Worm (Caenorhabditis elegans) whole organism, L1 larva: ENCODE data around the gene F08F3.6.
A peak's percentile ranks its signal among the peaks of the same experiment; 100 is the strongest.

Source experiments
- C16A3.4 ChIP-seq: fragments of 150-350 bp; optimal IDR thresholded peaks from 2 replicates; lab custom pipeline; 2014; ENCODE audit warnings: missing biosample characterization, missing genetic modification characterization
- C34B4.2 ChIP-seq: sonication (generic microtip); optimal IDR thresholded peaks from 2 replicates; lab custom pipeline; 2017; ENCODE audit warnings: mild to moderate bottlenecking, missing genetic modification characterization, missing compliant biosample characterization
- aly-2 ChIP-seq: fragments of 150-350 bp; optimal IDR thresholded peaks from 2 replicates; lab custom pipeline; 2014; ENCODE audit warnings: missing biosample characterization, missing genetic modification characterization
- blmp-1 ChIP-seq: fragments of 150-350 bp; optimal IDR thresholded peaks from 2 replicates; lab custom pipeline; 2014; ENCODE audit warnings: missing biosample characterization, missing genetic modification characterization
- ceh-63 ChIP-seq: fragments of 200-800 bp; sonication (Bioruptor generic); optimal IDR thresholded peaks from 2 replicates; lab custom pipeline; 2018; ENCODE audit warnings: mild to moderate bottlenecking, missing genetic modification characterization, missing compliant biosample characterization
- ceh-8 ChIP-seq: fragments of 200-800 bp; sonication (Bioruptor generic); optimal IDR thresholded peaks from 2 replicates; lab custom pipeline; 2018; ENCODE audit warnings: mild to moderate bottlenecking, missing genetic modification characterization, moderate library complexity, missing compliant biosample characterization
- ceh-82 ChIP-seq, 3 experiments: fragments of 150-350 bp in 1 of 3; sonication (generic microtip) in 2 of 3; optimal IDR thresholded peaks; 2 replicates each; lab custom pipeline; 2014 to 2017; ENCODE audit warnings: missing biosample characterization in 3 of 3, missing genetic modification characterization in 3 of 3
- ceh-90 ChIP-seq: sonication (generic microtip); optimal IDR thresholded peaks from 2 replicates; lab custom pipeline; 2016; ENCODE audit warnings: missing genetic modification characterization, missing compliant biosample characterization
- dpl-1 ChIP-seq, 3 experiments: fragments of 150-350 bp in 2 of 3; sonication (generic microtip) in 1 of 3; optimal IDR thresholded peaks; 2 replicates each; lab custom pipeline; 2014 to 2017; ENCODE audit warnings: missing biosample characterization in 3 of 3, missing genetic modification characterization in 3 of 3, missing genetic modification reagents in 3 of 3
- dsc-1 ChIP-seq: sonication (generic microtip); optimal IDR thresholded peaks from 2 replicates; lab custom pipeline; 2016; ENCODE audit warnings: mild to moderate bottlenecking, missing genetic modification characterization, missing compliant biosample characterization
- efl-1 ChIP-seq, 4 experiments: fragments of 150-350 bp; optimal IDR thresholded peaks in 3 of 4; peaks in 1 of 4; 1 replicate in 1 of 4; 2 replicates in 3 of 4; lab custom pipeline; 2014; ENCODE audit warnings: missing biosample characterization in 2 of 4, missing genetic modification characterization in 2 of 4, missing genetic modification reagents in 2 of 4
- egl-13 ChIP-seq: sonication (generic microtip); optimal IDR thresholded peaks from 2 replicates; lab custom pipeline; 2016; ENCODE audit warnings: missing genotype, missing genetic modification reagents, missing genetic modification characterization, missing compliant biosample characterization
- elt-2 ChIP-seq: sonication (generic microtip); optimal IDR thresholded peaks from 2 replicates; lab custom pipeline; 2016; ENCODE audit warnings: missing genetic modification characterization, mild to moderate bottlenecking, inconsistent platforms, missing compliant biosample characterization, missing genetic modification reagents
- ets-5 ChIP-seq: fragments of 200-800 bp; sonication (Bioruptor generic); IDR thresholded peaks from 2 replicates; pipeline ENCODE4 v1.3.6; 2022; ENCODE audit warnings: missing genetic modification characterization, missing compliant biosample characterization
- fkh-4 ChIP-seq: sonication (generic microtip); optimal IDR thresholded peaks from 2 replicates; lab custom pipeline; 2016; ENCODE audit warnings: missing compliant biosample characterization, missing genetic modification characterization, borderline replicate concordance
- fos-1 ChIP-seq: fragments of 150-350 bp; optimal IDR thresholded peaks from 2 replicates; lab custom pipeline; 2014; ENCODE audit warnings: missing biosample characterization, missing genetic modification characterization
- hlh-4 ChIP-seq: sonication (generic microtip); optimal IDR thresholded peaks from 2 replicates; lab custom pipeline; 2016; ENCODE audit warnings: mild to moderate bottlenecking, missing genetic modification characterization, missing compliant biosample characterization
- isw-1 ChIP-seq: fragments of 200-800 bp; sonication (Bioruptor generic); IDR thresholded peaks from 2 replicates; pipeline ENCODE4 v1.3.6; 2022; ENCODE audit warnings: missing genetic modification characterization, missing compliant biosample characterization
- jun-1 ChIP-seq: fragments of 150-350 bp; optimal IDR thresholded peaks from 2 replicates; lab custom pipeline; 2014; ENCODE audit warnings: missing biosample characterization, missing genetic modification reagents, missing genetic modification characterization
- lin-13 ChIP-seq: fragments of 150-350 bp; optimal IDR thresholded peaks from 2 replicates; lab custom pipeline; 2014; ENCODE audit warnings: missing biosample characterization, missing genetic modification reagents, missing genetic modification characterization
- lin-14 ChIP-seq: fragments of 200-800 bp; sonication (Bioruptor generic); optimal IDR thresholded peaks from 2 replicates; lab custom pipeline; 2018; ENCODE audit warnings: mild to moderate bottlenecking, missing genetic modification characterization, moderate library complexity, missing compliant biosample characterization
- lin-35 ChIP-seq, 2 experiments: fragments of 150-350 bp; optimal IDR thresholded peaks; 2 replicates each; lab custom pipeline; 2014; ENCODE audit warnings: missing biosample characterization in 2 of 2, missing genetic modification characterization in 2 of 2, missing genetic modification reagents in 2 of 2
- lir-3 ChIP-seq: sonication (generic microtip); optimal IDR thresholded peaks from 2 replicates; lab custom pipeline; 2016; ENCODE audit warnings: mild to moderate bottlenecking, missing genetic modification characterization, moderate library complexity, missing compliant biosample characterization; ENCODE audit not compliant: poor library complexity
- mab-9 ChIP-seq: fragments of 200-800 bp; sonication (Bioruptor generic); IDR thresholded peaks from 2 replicates; pipeline ENCODE4 v1.3.6; 2022; ENCODE audit warnings: missing genetic modification reagents, missing genetic modification characterization, missing compliant biosample characterization
- mdl-1 ChIP-seq, 2 experiments: fragments of 150-350 bp; optimal IDR thresholded peaks; 2 replicates each; lab custom pipeline; 2014 to 2017; ENCODE audit warnings: missing biosample characterization in 2 of 2, missing genetic modification characterization in 2 of 2, inconsistent platforms in 1 of 2
- mef-2 ChIP-seq: fragments of 150-350 bp; optimal IDR thresholded peaks from 2 replicates; lab custom pipeline; 2014; ENCODE audit warnings: missing biosample characterization, missing genetic modification characterization
- mep-1 ChIP-seq: fragments of 150-350 bp; optimal IDR thresholded peaks from 2 replicates; lab custom pipeline; 2014; ENCODE audit warnings: missing biosample characterization, missing genetic modification characterization
- nhr-20 ChIP-seq: sonication (generic microtip); optimal IDR thresholded peaks from 2 replicates; lab custom pipeline; 2016; ENCODE audit warnings: mild to moderate bottlenecking, missing genetic modification characterization, missing compliant biosample characterization
- nhr-47 ChIP-seq: sonication (generic microtip); optimal IDR thresholded peaks from 2 replicates; lab custom pipeline; 2016; ENCODE audit warnings: mild to moderate bottlenecking, missing genetic modification characterization, moderate library complexity, missing compliant biosample characterization
- nhr-71 ChIP-seq: sonication (generic microtip); optimal IDR thresholded peaks from 2 replicates; lab custom pipeline; 2016; ENCODE audit warnings: mild to moderate bottlenecking, missing genetic modification characterization, moderate library complexity, missing compliant biosample characterization
- nhr-77 ChIP-seq: fragments of 150-350 bp; optimal IDR thresholded peaks from 2 replicates; lab custom pipeline; 2014; ENCODE audit warnings: missing biosample characterization, missing genetic modification characterization
- nhr-85 ChIP-seq: sonication (generic microtip); peaks from one replicate; lab custom pipeline; 2016; ENCODE audit warnings: missing genetic modification characterization, inconsistent platforms, missing compliant biosample characterization
- nhr-90 ChIP-seq: sonication (generic microtip); optimal IDR thresholded peaks from 2 replicates; lab custom pipeline; 2016; ENCODE audit warnings: mild to moderate bottlenecking, missing genetic modification characterization, missing compliant biosample characterization; ENCODE audit not compliant: poor library complexity
- pqm-1 ChIP-seq: sonication (generic microtip); optimal IDR thresholded peaks from 3 replicates; lab custom pipeline; 2017; ENCODE audit warnings: missing biosample characterization, missing genetic modification characterization
- rnt-1 ChIP-seq: sonication (generic microtip); optimal IDR thresholded peaks from 2 replicates; lab custom pipeline; 2016; ENCODE audit warnings: mild to moderate bottlenecking, missing genetic modification characterization, moderate library complexity, missing compliant biosample characterization
- skn-1 ChIP-seq: fragments of 150-350 bp; optimal IDR thresholded peaks from 2 replicates; lab custom pipeline; 2014; ENCODE audit warnings: missing biosample characterization, missing genetic modification characterization
- snpc-4 ChIP-seq: fragments of 150-350 bp; optimal IDR thresholded peaks from 2 replicates; lab custom pipeline; 2014; ENCODE audit warnings: missing biosample characterization, missing genetic modification characterization
- snu-23 ChIP-seq: sonication (generic microtip); optimal IDR thresholded peaks from 2 replicates; lab custom pipeline; 2016; ENCODE audit warnings: missing genetic modification characterization, missing compliant biosample characterization
- sup-37 ChIP-seq: fragments of 200-800 bp; sonication (Bioruptor generic); optimal IDR thresholded peaks from 2 replicates; lab custom pipeline; 2018; ENCODE audit warnings: mild to moderate bottlenecking, missing genetic modification characterization, missing compliant biosample characterization
- swsn-7 ChIP-seq: sonication (generic microtip); optimal IDR thresholded peaks from 2 replicates; lab custom pipeline; 2016; ENCODE audit warnings: missing genetic modification characterization, missing compliant biosample characterization
- tbx-2 ChIP-seq: sonication (generic microtip); optimal IDR thresholded peaks from 2 replicates; lab custom pipeline; 2016; ENCODE audit warnings: missing genetic modification characterization, missing compliant biosample characterization
- unc-62 ChIP-seq: fragments of 150-350 bp; optimal IDR thresholded peaks from 2 replicates; lab custom pipeline; 2014; ENCODE audit warnings: missing biosample characterization, missing genetic modification reagents, missing genetic modification characterization
- vab-15 ChIP-seq: sonication (generic microtip); optimal IDR thresholded peaks from 2 replicates; lab custom pipeline; 2017; ENCODE audit warnings: missing genotype, mild to moderate bottlenecking, missing genetic modification characterization, missing compliant biosample characterization
- xbp-1 ChIP-seq: sonication (generic microtip); optimal IDR thresholded peaks from 2 replicates; lab custom pipeline; 2016; ENCODE audit warnings: missing genetic modification characterization, missing compliant biosample characterization
- zip-4 ChIP-seq: fragments of 200-800 bp; sonication (Bioruptor generic); optimal IDR thresholded peaks from 2 replicates; lab custom pipeline; 2018; ENCODE audit warnings: mild to moderate bottlenecking, missing genetic modification characterization, moderate library complexity, missing compliant biosample characterization
- ztf-4 ChIP-seq: fragments of 150-350 bp; optimal IDR thresholded peaks from 2 replicates; lab custom pipeline; 2014; ENCODE audit warnings: missing biosample characterization, missing genetic modification characterization

The F08F3.6 gene

ce11 chrV:5444037-5444436 is 24.2 kb upstream of the F08F3.6 start:
- TF ChIP-seq C34B4.2 (tag; lab: Kevin White, UChicago) (no peak), fkh-4 (tag; lab: Kevin White, UChicago) (peak; percentile 19), dsc-1 (tag; lab: Kevin White, UChicago) (peak; percentile 56)

ce11 chrV:5442366-5442765 is 22.5 kb upstream of the F08F3.6 start:
- peak; percentile 28 for TF ChIP-seq lin-14 (GFP tag; lab: Kevin White, UChicago)
- TF ChIP-seq vab-15 (tag; lab: Kevin White, UChicago), result no peak
- 0 out of 2 replicates have a peak, but pooled peaks have one; percentile 11 for TF ChIP-seq mab-9 (GFP tag; lab: Robert Waterston, UW)

DNA sequence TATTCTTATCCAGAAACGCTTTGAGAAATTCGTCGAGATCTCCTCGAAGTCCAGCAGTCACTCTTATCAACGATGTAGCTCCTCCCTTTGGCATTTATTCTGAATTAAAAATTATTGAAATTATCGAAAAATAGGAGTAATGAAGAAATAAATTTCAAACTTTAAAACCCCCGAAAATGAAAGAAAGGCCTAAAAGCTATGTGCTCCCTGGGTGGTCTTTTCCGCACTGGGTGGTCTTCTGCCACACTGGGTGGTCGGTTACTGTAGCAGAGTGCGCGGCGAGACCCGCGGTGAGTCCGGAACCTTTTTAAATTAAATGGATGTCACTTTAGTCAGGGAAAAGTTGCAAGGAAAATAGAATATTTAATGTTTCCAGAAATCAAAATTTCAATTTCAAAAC is 19.2 kb upstream of the F08F3.6 start, which contains the start of gene snpc-1.3:
Gene snpc-1.3, minus strand, starts transcription at position 101 of the 400 bp plus-strand sequence.
- no peak for TF ChIP-seq isw-1 (GFP tag; lab: Robert Waterston, UW)
- TF ChIP-seq ceh-8 (GFP tag; lab: Kevin White, UChicago), result no peak
- TF ChIP-seq nhr-71 (tag; lab: Kevin White, UChicago), result no peak
- TF ChIP-seq mdl-1 (tag; optimal IDR thresholded peaks at IDR 0.05; lab: Kevin White, UChicago), result no peak
- no peak for TF ChIP-seq mef-2 (tag; lab: Kevin White, UChicago)
- TF ChIP-seq hlh-4 (tag; lab: Kevin White, UChicago), result no peak
- no peak for TF ChIP-seq nhr-47 (tag; lab: Kevin White, UChicago)
- TF ChIP-seq nhr-77 (tag; lab: Kevin White, UChicago), result no peak
- TF ChIP-seq sup-37 (GFP tag; lab: Kevin White, UChicago), result no peak
- TF ChIP-seq rnt-1 (tag; lab: Kevin White, UChicago), result no peak
- no peak for TF ChIP-seq zip-4
- no peak for TF ChIP-seq egl-13 (tag; lab: Kevin White, UChicago)

ce11 chrV:5433020-5433419 is 13.2 kb upstream of the F08F3.6 start, which contains the start of gene acl-6:
Gene acl-6 (plus strand): TSS chrV:5433386.
- TF ChIP-seq nhr-71 (tag; lab: Kevin White, UChicago), result peak; percentile 59
- TF ChIP-seq nhr-85 (tag; lab: Kevin White, UChicago), result peak; percentile 61
- no peak for TF ChIP-seq snpc-4 (tag; lab: Kevin White, UChicago)
- TF ChIP-seq snu-23 (GFP tag; lab: Kevin White, UChicago), result peak; percentile 68
- TF ChIP-seq aly-2 (tag; lab: Kevin White, UChicago), result no peak
- TF ChIP-seq lir-3, result no peak
- TF ChIP-seq dpl-1 (GFP tag; optimal IDR thresholded peaks at IDR 0.05; lab: Kevin White, UChicago), result peak; percentile 85 to 91 (median 91)
- peak; percentile 3 for TF ChIP-seq skn-1 (tag; lab: Kevin White, UChicago)
- peak; percentile 59 for TF ChIP-seq lin-14 (GFP tag; lab: Kevin White, UChicago)
- no peak for TF ChIP-seq mef-2 (tag; lab: Kevin White, UChicago)
- TF ChIP-seq ztf-4 (tag; lab: Kevin White, UChicago), result no peak
- TF ChIP-seq mdl-1 (tag; optimal IDR thresholded peaks at IDR 0.05; lab: Kevin White, UChicago), result peak in 1 of 2 experiments; percentile 33
- peak; percentile 80 for TF ChIP-seq nhr-20 (tag; lab: Kevin White, UChicago)
- TF ChIP-seq blmp-1 (tag; lab: Kevin White, UChicago), result peak; percentile 89
- peak; percentile 37 for TF ChIP-seq nhr-47 (tag; lab: Kevin White, UChicago)
- peak in 1 of 3 experiments; percentile 36 for TF ChIP-seq ceh-82 (tag; optimal IDR thresholded peaks at IDR 0.05; lab: Kevin White, UChicago)
- peak; percentile 44 for TF ChIP-seq mep-1 (tag; lab: Kevin White, UChicago)
- TF ChIP-seq nhr-90 (tag; lab: Kevin White, UChicago), result peak; percentile 64
- no peak for TF ChIP-seq ceh-63 (GFP tag; lab: Kevin White, UChicago)
- TF ChIP-seq lin-13, result peak; percentile 25
- TF ChIP-seq fos-1 (tag; lab: Kevin White, UChicago), result peak; percentile 15
- peak; percentile 11 for TF ChIP-seq swsn-7 (tag; lab: Kevin White, UChicago)
- TF ChIP-seq lin-35 (GFP tag; optimal IDR thresholded peaks at IDR 0.05; lab: Kevin White, UChicago), result peak; percentile 88 to 96
- TF ChIP-seq unc-62 (GFP tag; lab: Kevin White, UChicago), result no peak
- TF ChIP-seq ceh-90 (tag; lab: Kevin White, UChicago), result no peak
- peak; percentile 53 for TF ChIP-seq jun-1 (tag; lab: Kevin White, UChicago)
- peak; percentile 78 for TF ChIP-seq pqm-1 (tag; lab: Kevin White, UChicago)
- peak; percentile 97 for TF ChIP-seq elt-2 (tag; lab: Kevin White, UChicago)
- TF ChIP-seq C16A3.4 (tag; lab: Kevin White, UChicago), result peak; percentile 72
- peak; percentile 11 for TF ChIP-seq tbx-2 (tag; lab: Kevin White, UChicago)
- TF ChIP-seq ets-5 (GFP tag; lab: Robert Waterston, UW), result no peak
- TF ChIP-seq xbp-1, result peak; percentile 16
- peak; percentile 48 to 90 for TF ChIP-seq efl-1 (optimal IDR thresholded peaks at IDR 0.05; lab: Kevin White, UChicago)
- TF ChIP-seq efl-1 (GFP tag; optimal IDR thresholded peaks at IDR 0.05 in 1 of 2; lab: Kevin White, UChicago), result peak; percentile 89 to 99
